Worm (Caenorhabditis elegans) whole organism, L2 larva: Measurements from ENCODE around the gene sdz-5.
A peak's percentile ranks its signal among the peaks of the same experiment; 100 is the strongest.

ENCODE experiments used
- alr-1 ChIP-seq: fragments of 150-350 bp; optimal IDR thresholded peaks from 2 replicates; lab custom pipeline; 2014; ENCODE audit warnings: missing biosample characterization, missing genetic modification characterization
- elt-1 ChIP-seq: fragments of 150-350 bp; optimal IDR thresholded peaks from 2 replicates; lab custom pipeline; 2014; ENCODE audit warnings: missing biosample characterization, missing genetic modification characterization
- gmeb-1 ChIP-seq: fragments of 150-350 bp; optimal IDR thresholded peaks from 2 replicates; lab custom pipeline; 2014; ENCODE audit warnings: missing biosample characterization, missing genetic modification characterization
- peb-1 ChIP-seq: fragments of 150-350 bp; optimal IDR thresholded peaks from 2 replicates; lab custom pipeline; 2014; ENCODE audit warnings: missing biosample characterization, missing genetic modification characterization
- unc-55 ChIP-seq: fragments of 150-350 bp; sonication (generic microtip); optimal IDR thresholded peaks from 3 replicates; lab custom pipeline; 2014; ENCODE audit warnings: missing biosample characterization, missing genetic modification reagents, missing genetic modification characterization

ce11 chrII:2975561-2976230 is 32.8 kb upstream of the sdz-5 start:
- TF ChIP-seq alr-1 = no peak
- no peak for TF ChIP-seq elt-1 (tag; lab: Kevin White, UChicago)
- peak; percentile 35 for TF ChIP-seq gmeb-1 (tag; lab: Kevin White, UChicago)
- no peak for TF ChIP-seq peb-1 (tag; lab: Kevin White, UChicago)
- TF ChIP-seq unc-55 = no peak
